Worm (Caenorhabditis elegans) whole organism, young adult: ENCODE measurements around the gene lipl-6.

Experiments used
- F33H1.4 ChIP-seq: fragments of 200-800 bp; sonication (Bioruptor generic); IDR thresholded peaks from 2 replicates; pipeline ENCODE4 v1.3.6; 2022; ENCODE audit warnings: missing genetic modification reagents, missing genetic modification characterization, missing compliant biosample characterization
- aptf-3 ChIP-seq: fragments of 200-800 bp; sonication (Bioruptor generic); IDR thresholded peaks from 2 replicates; pipeline ENCODE4 v1.3.6; 2022; ENCODE audit warnings: missing genetic modification characterization, missing compliant biosample characterization
- ccch-3 ChIP-seq: fragments of 200-800 bp; sonication (Bioruptor generic); optimal IDR thresholded peaks from 2 replicates; lab custom pipeline; 2018; ENCODE audit warnings: mild to moderate bottlenecking, missing genetic modification characterization, missing compliant biosample characterization
- dpl-1 ChIP-seq: fragments of 150-350 bp; optimal IDR thresholded peaks from 2 replicates; lab custom pipeline; 2014; ENCODE audit warnings: missing biosample characterization, missing genetic modification reagents, missing genetic modification characterization
- hmg-20 ChIP-seq: fragments of 200-800 bp; sonication (Bioruptor generic); IDR thresholded peaks from 2 replicates; pipeline ENCODE4 v1.3.6; 2022; ENCODE audit warnings: missing genetic modification reagents, missing genetic modification characterization, missing compliant biosample characterization
- let-526 ChIP-seq: fragments of 200-800 bp; sonication (Bioruptor generic); IDR thresholded peaks from 2 replicates; pipeline ENCODE4 v1.3.6; 2022; ENCODE audit warnings: missing genetic modification reagents, missing genetic modification characterization, missing compliant biosample characterization

DNA sequence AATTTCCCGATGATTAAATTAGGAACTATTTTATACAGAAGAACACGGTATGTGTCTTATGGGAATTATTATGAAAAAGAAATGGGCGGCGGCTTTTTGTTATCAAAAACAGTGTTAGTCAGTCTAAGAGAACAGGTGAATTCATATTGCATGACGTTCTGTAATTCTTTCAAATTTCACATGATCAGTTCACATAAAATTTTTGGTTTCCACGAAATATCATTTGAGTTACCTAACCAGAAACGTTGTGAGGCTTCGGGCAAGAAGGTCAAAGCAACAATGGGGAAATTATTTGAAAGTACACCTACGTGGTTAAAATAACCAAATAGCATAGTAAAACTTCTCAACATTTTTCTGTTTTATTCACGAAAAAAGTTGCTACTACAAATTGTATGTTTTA lies 1.8 kb upstream of the lipl-6 start, which contains the start of gene Y57E12B.10:
- TF ChIP-seq ccch-3, result no peak
- no peak for TF ChIP-seq let-526 (GFP tag; lab: Robert Waterston, UW)
- TF ChIP-seq aptf-3 (GFP tag; lab: Robert Waterston, UW), result no peak
- TF ChIP-seq F33H1.4 (GFP tag; lab: Robert Waterston, UW), result no peak
- TF ChIP-seq dpl-1, result no peak
- no peak for TF ChIP-seq hmg-20
